Worm (Caenorhabditis elegans) whole organism, dauer: ENCODE data around the gene R09F10.5.

Experiments
- unc-62 ChIP-seq: sonication (generic microtip); optimal IDR thresholded peaks from 2 replicates; lab custom pipeline; 2017; ENCODE audit warnings: missing biosample characterization, missing genetic modification reagents, missing genetic modification characterization

Gene R09F10.5

ce11 chrX:8302803-8303202 is 4.7 kb downstream of the R09F10.5 start:
- no peak for TF ChIP-seq unc-62 (GFP tag; lab: Kevin White, UChicago)

- no peak for TF ChIP-seq unc-62 (GFP tag; lab: Kevin White, UChicago)
Observed at ce11 chrX:8302299-8302698, 5.2 kb downstream of the R09F10.5 start, which contains the start of gene inx-5. inx-5 (minus strand) TSS chrX:8302399.

ce11 chrX:8299554-8299953 is 7.9 kb downstream of the R09F10.5 start, which contains the start of gene ced-13:
ced-13 (minus strand) TSS chrX:8299654.
- no peak for TF ChIP-seq unc-62 (GFP tag; lab: Kevin White, UChicago)

- TF ChIP-seq unc-62 (GFP tag; lab: Kevin White, UChicago): no peak
Observed at ce11 chrX:8297333-8297732, 10.2 kb downstream of the R09F10.5 start.

ce11 chrX:8294586-8294985 is 12.9 kb downstream of the R09F10.5 start, which contains the start of gene R09F10.3:
R09F10.3 (plus strand) TSS chrX:8294625.
- TF ChIP-seq unc-62 (GFP tag; lab: Kevin White, UChicago): no peak

- TF ChIP-seq unc-62 (GFP tag; lab: Kevin White, UChicago): no peak
Observed at ce11 chrX:8286740-8287299, 20.7 kb downstream of the R09F10.5 start, which contains the start of gene sec-16A.2. sec-16A.2 (plus strand) TSS chrX:8287249.

- no peak for TF ChIP-seq unc-62 (GFP tag; lab: Kevin White, UChicago)
Observed at ce11 chrX:8286164-8286563, 21.3 kb downstream of the R09F10.5 start.

ce11 chrX:8285169-8285796 is 22.2 kb downstream of the R09F10.5 start, which contains the start of the genes fis-2 and F13B9.2:
fis-2 (minus strand) TSS chrX:8285219.
F13B9.2 (plus strand) TSS chrX:8285683.
- TF ChIP-seq unc-62 (GFP tag; lab: Kevin White, UChicago): no peak

ce11 chrX:8284003-8284402 is 23.5 kb downstream of the R09F10.5 start:
- no peak for TF ChIP-seq unc-62 (GFP tag; lab: Kevin White, UChicago)

- no peak for TF ChIP-seq unc-62 (GFP tag; lab: Kevin White, UChicago)
Observed at ce11 chrX:8276984-8277383, 30.5 kb downstream of the R09F10.5 start.

ce11 chrX:8276333-8276732 is 31.2 kb downstream of the R09F10.5 start:
- no peak for TF ChIP-seq unc-62 (GFP tag; lab: Kevin White, UChicago)

- no peak for TF ChIP-seq unc-62 (GFP tag; lab: Kevin White, UChicago)
Observed at ce11 chrX:8274869-8275268, 32.6 kb downstream of the R09F10.5 start, which contains the start of gene ksr-1. ksr-1 (plus strand) TSS chrX:8275169.

- no peak for TF ChIP-seq unc-62 (GFP tag; lab: Kevin White, UChicago)
Observed at ce11 chrX:8273496-8273895, 34.0 kb downstream of the R09F10.5 start.

ce11 chrX:8270971-8271553 is 36.4 kb downstream of the R09F10.5 start, which contains the start of gene cutl-29:
cutl-29 (minus strand) TSS chrX:8271021.
- no peak for TF ChIP-seq unc-62 (GFP tag; lab: Kevin White, UChicago)

- TF ChIP-seq unc-62 (GFP tag; lab: Kevin White, UChicago): no peak
Observed at ce11 chrX:8268083-8268482, 39.4 kb downstream of the R09F10.5 start.

ce11 chrX:8262734-8263133 is 44.8 kb downstream of the R09F10.5 start:
- no peak for TF ChIP-seq unc-62 (GFP tag; lab: Kevin White, UChicago)
